Fruit fly (Drosophila melanogaster) whole organism, embryonic: ENCODE measurements around the gene CG14795.
A peak's percentile ranks its signal among the peaks of the same experiment; 100 is the strongest.

Experiments used
- BEAF-32 ChIP-seq: fragments of 200-800 bp; sonication (Bioruptor generic); optimal IDR thresholded peaks from 3 replicates; lab custom pipeline; 2017; ENCODE audit warnings: missing biosample characterization, missing genetic modification characterization, mild to moderate bottlenecking, moderate library complexity, missing genetic modification reagents
- Bdp1 ChIP-seq: fragments of 200-800 bp; sonication (Bioruptor generic); optimal IDR thresholded peaks from 3 replicates; lab custom pipeline; 2016; ENCODE audit warnings: missing biosample characterization, missing genetic modification characterization
- Bteb2 ChIP-seq: fragments of 200-800 bp; sonication (Bioruptor generic); optimal IDR thresholded peaks from 2 replicates; lab custom pipeline; 2016; ENCODE audit warnings: missing biosample characterization, missing genetic modification characterization
- CG10321 ChIP-seq: fragments of 200-800 bp; sonication (Bioruptor generic); IDR thresholded peaks from 2 replicates; pipeline ENCODE4 v1.3.6; 2022; ENCODE audit warnings: missing biosample characterization, missing genetic modification characterization
- CG10565 ChIP-seq: fragments of 200-800 bp; sonication (Bioruptor generic); optimal IDR thresholded peaks from 3 replicates; lab custom pipeline; 2016; ENCODE audit warnings: missing biosample characterization, mild to moderate bottlenecking, missing genetic modification characterization
- CG13775 ChIP-seq: fragments of 200-800 bp; sonication (Bioruptor generic); optimal IDR thresholded peaks from 3 replicates; lab custom pipeline; 2017; ENCODE audit warnings: missing biosample characterization, mild to moderate bottlenecking, missing genetic modification characterization
- CG14050 ChIP-seq: fragments of 200-800 bp; sonication (Bioruptor generic); IDR thresholded peaks from 3 replicates; pipeline ENCODE4 v1.3.6; 2022; ENCODE audit warnings: missing biosample characterization, missing genetic modification characterization
- CG15479 ChIP-seq: fragments of 200-800 bp; sonication (Bioruptor generic); optimal IDR thresholded peaks from 3 replicates; lab custom pipeline; 2019; ENCODE audit warnings: missing biosample characterization, mild to moderate bottlenecking, missing genetic modification characterization, moderate library complexity
- CG15514 ChIP-seq: fragments of 200-800 bp; sonication (Bioruptor generic); optimal IDR thresholded peaks from 3 replicates; lab custom pipeline; 2017; ENCODE audit warnings: missing biosample characterization, missing genetic modification characterization, mild to moderate bottlenecking, moderate library complexity, missing genetic modification reagents
- CG15696 ChIP-seq: fragments of 200-800 bp; sonication (Bioruptor generic); optimal IDR thresholded peaks from 2 replicates; lab custom pipeline; 2019; ENCODE audit warnings: missing biosample characterization, mild to moderate bottlenecking, missing genetic modification characterization, moderate library complexity
- CG18764 ChIP-seq: fragments of 200-800 bp; sonication (Bioruptor generic); optimal IDR thresholded peaks from 3 replicates; lab custom pipeline; 2016; ENCODE audit warnings: missing biosample characterization, missing genetic modification characterization
- CG2116 ChIP-seq: fragments of 200-800 bp; sonication (Bioruptor generic); optimal IDR thresholded peaks from 3 replicates; lab custom pipeline; 2018; ENCODE audit warnings: missing biosample characterization, mild to moderate bottlenecking, missing genetic modification characterization
- CG2129 ChIP-seq: fragments of 200-800 bp; sonication (Bioruptor generic); IDR thresholded peaks from 2 replicates; pipeline ENCODE4 v1.3.6; 2022; ENCODE audit warnings: missing biosample characterization, missing genetic modification characterization; ENCODE audit not compliant: partially characterized antibody
- CG34422 ChIP-seq: fragments of 200-800 bp; sonication (Bioruptor generic); IDR thresholded peaks from 3 replicates; pipeline ENCODE4 v1.3.6; 2022; ENCODE audit warnings: missing biosample characterization, missing genetic modification characterization
- CG4617 ChIP-seq: fragments of 200-800 bp; sonication (Bioruptor generic); optimal IDR thresholded peaks from 3 replicates; lab custom pipeline; 2016; ENCODE audit warnings: missing biosample characterization, missing genetic modification characterization, borderline replicate concordance
- CG6254 ChIP-seq: fragments of 200-800 bp; sonication (Bioruptor generic); optimal IDR thresholded peaks from 3 replicates; lab custom pipeline; 2017; ENCODE audit warnings: mild to moderate bottlenecking, missing biosample characterization, missing genetic modification reagents, missing genetic modification characterization
- CG6272 ChIP-seq: fragments of 200-800 bp; sonication (Bioruptor generic); IDR thresholded peaks from 2 replicates; pipeline ENCODE4 v1.3.6; 2022; ENCODE audit warnings: missing biosample characterization, missing genetic modification characterization
- CG9876 ChIP-seq: fragments of 200-800 bp; sonication (Bioruptor generic); optimal IDR thresholded peaks from 2 replicates; lab custom pipeline; 2016; ENCODE audit warnings: missing biosample characterization, missing genetic modification characterization
- Dip3 ChIP-seq: fragments of 200-800 bp; sonication (Bioruptor generic); optimal IDR thresholded peaks from 3 replicates; lab custom pipeline; 2016; ENCODE audit warnings: missing biosample characterization, missing genetic modification characterization
- Doc3 ChIP-seq: fragments of 200-800 bp; sonication (Bioruptor generic); IDR thresholded peaks from 3 replicates; pipeline ENCODE4 v1.3.6; 2022; ENCODE audit warnings: missing biosample characterization, missing genetic modification characterization; ENCODE audit not compliant: partially characterized antibody
- E2f2 ChIP-seq: fragments of 200-800 bp; sonication (Bioruptor generic); IDR thresholded peaks from 2 replicates; pipeline ENCODE4 v1.3.6; 2022; ENCODE audit warnings: missing biosample characterization, missing genetic modification characterization
- HLH3B ChIP-seq: fragments of 200-800 bp; sonication (Bioruptor generic); IDR thresholded peaks from 2 replicates; pipeline ENCODE4 v1.3.6; 2022; ENCODE audit warnings: missing biosample characterization, missing genetic modification characterization
- HLH4C ChIP-seq: fragments of 200-800 bp; sonication (Bioruptor generic); IDR thresholded peaks from 3 replicates; pipeline ENCODE4 v1.3.6; 2022; ENCODE audit warnings: missing biosample characterization, missing genetic modification characterization; ENCODE audit not compliant: partially characterized antibody
- Max ChIP-seq: fragments of 200-800 bp; sonication (Bioruptor generic); optimal IDR thresholded peaks from 2 replicates; lab custom pipeline; 2016; ENCODE audit warnings: missing biosample characterization, mild to moderate bottlenecking, missing genetic modification characterization
- Med ChIP-seq: fragments of 200-800 bp; sonication (Bioruptor generic); peaks from one replicate; lab custom pipeline; 2016; ENCODE audit warnings: missing biosample characterization, missing genetic modification characterization, mild to moderate bottlenecking, inconsistent platforms, moderate library complexity
- Meics ChIP-seq: fragments of 200-800 bp; sonication (Bioruptor generic); optimal IDR thresholded peaks from 2 replicates; lab custom pipeline; 2017; ENCODE audit warnings: missing biosample characterization, mild to moderate bottlenecking, missing genetic modification characterization
- Myb ChIP-seq: fragments of 200-800 bp; sonication (Bioruptor generic); optimal IDR thresholded peaks from 2 replicates; lab custom pipeline; 2016; ENCODE audit warnings: missing biosample characterization, missing genetic modification characterization
- Scr ChIP-seq: fragments of 200-800 bp; sonication (Bioruptor generic); IDR thresholded peaks from 2 replicates; pipeline ENCODE4 v1.3.6; 2022; ENCODE audit warnings: missing biosample characterization, missing genetic modification characterization; ENCODE audit not compliant: partially characterized antibody
- Sry-δ ChIP-seq: fragments of 200-800 bp; sonication (Bioruptor generic); optimal IDR thresholded peaks from 2 replicates; lab custom pipeline; 2016; ENCODE audit warnings: missing biosample characterization, missing genetic modification characterization
- Usf ChIP-seq: fragments of 200-800 bp; sonication (Bioruptor generic); optimal IDR thresholded peaks from 2 replicates; lab custom pipeline; 2017; ENCODE audit warnings: missing genotype, missing biosample characterization, missing genetic modification characterization
- bsh ChIP-seq, 2 experiments: fragments of 200-800 bp; sonication (Bioruptor generic); optimal IDR thresholded peaks; 2 replicates each; lab custom pipeline; 2017 to 2018; ENCODE audit warnings: mild to moderate bottlenecking in 2 of 2, missing biosample characterization in 2 of 2, missing genetic modification characterization in 2 of 2, moderate library complexity in 1 of 2
- dmrt11E ChIP-seq: fragments of 200-800 bp; sonication (Bioruptor generic); optimal IDR thresholded peaks from 3 replicates; lab custom pipeline; 2018; ENCODE audit warnings: missing biosample characterization, mild to moderate bottlenecking, missing genetic modification characterization, moderate library complexity
- esg ChIP-seq: fragments of 200-800 bp; sonication (Bioruptor generic); conservative IDR thresholded peaks from 2 replicates; pipeline ENCODE4 v1.3.6; 2022; ENCODE audit warnings: missing biosample characterization, missing genetic modification characterization
- gfzf ChIP-seq: fragments of 200-800 bp; sonication (Bioruptor generic); optimal IDR thresholded peaks from 2 replicates; lab custom pipeline; 2016; ENCODE audit warnings: missing biosample characterization, mild to moderate bottlenecking, missing genetic modification characterization, moderate library complexity
- hb ChIP-seq: fragments of 200-800 bp; sonication (Bioruptor generic); IDR thresholded peaks from 3 replicates; pipeline ENCODE4 v1.3.6; 2022; ENCODE audit warnings: missing biosample characterization, missing genetic modification characterization; ENCODE audit not compliant: partially characterized antibody
- hbn ChIP-seq: fragments of 200-800 bp; sonication (Bioruptor generic); IDR thresholded peaks from 2 replicates; pipeline ENCODE4 v1.3.6; 2022; ENCODE audit warnings: missing biosample characterization, missing genetic modification characterization; ENCODE audit not compliant: partially characterized antibody
- lab ChIP-seq: fragments of 200-800 bp; sonication (Bioruptor generic); optimal IDR thresholded peaks from 3 replicates; lab custom pipeline; 2017; ENCODE audit warnings: missing biosample characterization, missing genetic modification characterization, mild to moderate bottlenecking, moderate library complexity, missing genetic modification reagents
- mld ChIP-seq: fragments of 200-800 bp; sonication (Bioruptor generic); IDR thresholded peaks from 3 replicates; pipeline ENCODE4 v1.3.6; 2022; ENCODE audit warnings: missing biosample characterization, missing genetic modification characterization; ENCODE audit not compliant: partially characterized antibody
- otp ChIP-seq: fragments of 200-800 bp; sonication (Bioruptor generic); IDR thresholded peaks from 3 replicates; pipeline ENCODE4, ENCODE4 v1.3.6; 2022; ENCODE audit warnings: missing biosample characterization, missing genetic modification characterization
- ro ChIP-seq: fragments of 200-800 bp; sonication (Bioruptor generic); IDR thresholded peaks from 2 replicates; pipeline ENCODE4 v1.3.6; 2022; ENCODE audit warnings: missing biosample characterization, missing genetic modification characterization
- run ChIP-seq: fragments of 200-800 bp; sonication (Bioruptor generic); optimal IDR thresholded peaks from 3 replicates; lab custom pipeline; 2018; ENCODE audit warnings: missing biosample characterization, mild to moderate bottlenecking, missing genetic modification characterization
- sna ChIP-seq: fragments of 200-800 bp; sonication (Bioruptor generic); IDR thresholded peaks from 2 replicates; pipeline ENCODE4 v1.3.6; 2022; ENCODE audit warnings: missing biosample characterization, missing genetic modification characterization; ENCODE audit not compliant: partially characterized antibody
- sug ChIP-seq: fragments of 200-800 bp; optimal IDR thresholded peaks from 2 replicates; lab custom pipeline; 2019; ENCODE audit warnings: missing biosample characterization, mild to moderate bottlenecking, missing genetic modification characterization, moderate library complexity
- tna ChIP-seq: fragments of 200-800 bp; sonication (Bioruptor generic); IDR thresholded peaks from 2 replicates; pipeline ENCODE4 v1.3.6; 2022; ENCODE audit warnings: missing biosample characterization, missing genetic modification characterization; ENCODE audit not compliant: partially characterized antibody
- trem ChIP-seq: fragments of 200-800 bp; optimal IDR thresholded peaks from 3 replicates; lab custom pipeline; 2019; ENCODE audit warnings: missing biosample characterization, mild to moderate bottlenecking, missing genetic modification characterization, moderate library complexity
- twi ChIP-seq: fragments of 200-800 bp; optimal IDR thresholded peaks from 2 replicates; lab custom pipeline; 2019; ENCODE audit warnings: missing biosample characterization, mild to moderate bottlenecking, missing genetic modification characterization, moderate library complexity
- unc-4 ChIP-seq: fragments of 200-800 bp; sonication (Bioruptor generic); IDR thresholded peaks from 2 replicates; pipeline ENCODE4 v1.3.6; 2022; ENCODE audit warnings: missing biosample characterization, missing genetic modification characterization; ENCODE audit not compliant: partially characterized antibody
- vnd ChIP-seq: fragments of 200-800 bp; sonication (Bioruptor generic); IDR thresholded peaks from 3 replicates; pipeline ENCODE4 v1.3.6; 2022; ENCODE audit warnings: missing biosample characterization, missing genetic modification characterization; ENCODE audit not compliant: partially characterized antibody
- zen2 ChIP-seq: fragments of 200-800 bp; sonication (Bioruptor generic); IDR thresholded peaks from 3 replicates; pipeline ENCODE4 v1.3.6; 2022; ENCODE audit warnings: missing biosample characterization, missing genetic modification characterization; ENCODE audit not compliant: partially characterized antibody

Gene CG14795

dm6 chrX:1464033-1464432 is 48.6 kb downstream of the CG14795 start, which contains the start of gene Ns3 (continued):
- TF ChIP-seq CG10321 = no peak
- TF ChIP-seq Meics (GFP tag; lab: Kevin White, UChicago) = no peak
- TF ChIP-seq vnd (GFP tag; lab: Robert Waterston, UW) = peak; percentile 84
- no peak for TF ChIP-seq otp
- TF ChIP-seq Scr (GFP tag; lab: Robert Waterston, UW) = peak; percentile 75
- TF ChIP-seq CG6254 (GFP tag; lab: Kevin White, UChicago) = no peak
- TF ChIP-seq bsh (GFP tag; optimal IDR thresholded peaks at IDR 0.05; lab: Kevin White, UChicago) = no peak
- no peak for TF ChIP-seq CG13775 (GFP tag; lab: Kevin White, UChicago)
- TF ChIP-seq Myb (GFP tag; lab: Kevin White, UChicago) = peak; percentile 62
- TF ChIP-seq Med (GFP tag; lab: Kevin White, UChicago) = peak; percentile 52
- TF ChIP-seq CG34422 = 0 out of 3 replicates have a peak, but pooled peaks have one; percentile 9
- no peak for TF ChIP-seq CG18764 (GFP tag; lab: Kevin White, UChicago)
- TF ChIP-seq CG15514 (GFP tag; lab: Kevin White, UChicago) = peak; percentile 86
- TF ChIP-seq gfzf = peak; percentile 40
- TF ChIP-seq sug = peak; percentile 1
- TF ChIP-seq CG14050 = no peak
- peak; percentile 94 for TF ChIP-seq HLH4C (GFP tag; lab: Robert Waterston, UW)
- peak; percentile 9 for TF ChIP-seq CG4617 (GFP tag; lab: Kevin White, UChicago)
- TF ChIP-seq mld (GFP tag; lab: Robert Waterston, UW) = peak; percentile 77; the same call in 2 of the 3 replicates
- TF ChIP-seq CG15696 = no peak
- TF ChIP-seq Bteb2 = no peak
- no peak for TF ChIP-seq CG10565 (GFP tag; lab: Kevin White, UChicago)
- TF ChIP-seq HLH3B (GFP tag; lab: Robert Waterston, UW) = no peak
- no peak for TF ChIP-seq lab (GFP tag; lab: Kevin White, UChicago)
- peak; percentile 85 for TF ChIP-seq hbn (GFP tag; lab: Robert Waterston, UW)
- TF ChIP-seq trem (tag; lab: Kevin White, UChicago) = peak; percentile 64
- TF ChIP-seq unc-4 = peak; percentile 86
- TF ChIP-seq zen2 (GFP tag; lab: Robert Waterston, UW) = peak; percentile 89
- no peak for TF ChIP-seq Usf (GFP tag; lab: Kevin White, UChicago)
- TF ChIP-seq ro (GFP tag; lab: Robert Waterston, UW) = no peak
- TF ChIP-seq BEAF-32 (GFP tag; lab: Kevin White, UChicago) = peak; percentile 82
- TF ChIP-seq Dip3 (GFP tag; lab: Kevin White, UChicago) = no peak
- no peak for TF ChIP-seq run
- peak; percentile 78 for TF ChIP-seq Sry-δ (GFP tag; lab: Kevin White, UChicago)
- no peak for TF ChIP-seq esg
- no peak for TF ChIP-seq CG9876
- peak; percentile 72 for TF ChIP-seq Max (GFP tag; lab: Kevin White, UChicago)
- TF ChIP-seq CG15479 = peak; percentile 2
- peak; percentile 49; the same call in 1 of the 2 replicates for TF ChIP-seq CG2129
- no peak for TF ChIP-seq dmrt11E (tag; lab: Kevin White, UChicago)
- TF ChIP-seq CG6272 (GFP tag; lab: Robert Waterston, UW) = no peak
- TF ChIP-seq twi (tag; lab: Kevin White, UChicago) = no peak
- TF ChIP-seq sna (GFP tag; lab: Robert Waterston, UW) = peak; percentile 88
- peak; percentile 95 for TF ChIP-seq E2f2 (GFP tag; lab: Robert Waterston, UW)
- peak; percentile 72 for TF ChIP-seq Doc3
- TF ChIP-seq tna = peak; percentile 87
- TF ChIP-seq CG2116 = peak; percentile 82
- TF ChIP-seq Bdp1 (GFP tag; lab: Kevin White, UChicago) = no peak
- peak; percentile 86 for TF ChIP-seq hb (GFP tag; lab: Robert Waterston, UW)
